Fruit fly (Drosophila melanogaster): ENCODE measurements around the gene gt.

DNA sequence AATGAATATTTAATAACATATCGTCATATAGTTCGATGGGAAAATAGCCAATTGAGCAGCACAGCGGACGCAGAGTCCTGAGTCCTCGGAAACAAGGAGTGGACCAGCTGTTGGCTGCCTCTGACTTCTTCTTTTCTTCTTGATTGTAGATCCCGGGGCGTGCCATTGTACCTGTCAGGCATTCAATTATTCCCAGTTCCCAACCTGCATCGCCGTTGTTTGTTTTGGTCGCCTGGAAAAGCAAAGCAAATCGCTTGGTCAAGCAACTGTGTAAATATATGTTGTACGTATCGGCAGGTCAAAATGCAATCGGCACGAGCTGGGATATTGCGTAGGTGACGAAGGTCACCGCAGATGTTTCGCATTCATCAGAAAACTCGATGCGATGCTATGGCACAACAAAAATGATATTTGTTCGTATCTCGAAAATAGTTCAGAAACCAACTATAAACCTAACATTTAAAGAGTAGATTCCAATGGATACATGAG, 20.0 kb downstream of the gt start:
- no peak for TF ChIP-seq pan (optimal IDR thresholded peaks at IDR 0.05)
- no peak for TF ChIP-seq psq (optimal IDR thresholded peaks at IDR 0.05)
